Worm (Caenorhabditis elegans): ENCODE measurements around the gene cpt-2.
A peak's percentile ranks its signal among the peaks of the same experiment; 100 is the strongest.

The cpt-2 gene

DNA sequence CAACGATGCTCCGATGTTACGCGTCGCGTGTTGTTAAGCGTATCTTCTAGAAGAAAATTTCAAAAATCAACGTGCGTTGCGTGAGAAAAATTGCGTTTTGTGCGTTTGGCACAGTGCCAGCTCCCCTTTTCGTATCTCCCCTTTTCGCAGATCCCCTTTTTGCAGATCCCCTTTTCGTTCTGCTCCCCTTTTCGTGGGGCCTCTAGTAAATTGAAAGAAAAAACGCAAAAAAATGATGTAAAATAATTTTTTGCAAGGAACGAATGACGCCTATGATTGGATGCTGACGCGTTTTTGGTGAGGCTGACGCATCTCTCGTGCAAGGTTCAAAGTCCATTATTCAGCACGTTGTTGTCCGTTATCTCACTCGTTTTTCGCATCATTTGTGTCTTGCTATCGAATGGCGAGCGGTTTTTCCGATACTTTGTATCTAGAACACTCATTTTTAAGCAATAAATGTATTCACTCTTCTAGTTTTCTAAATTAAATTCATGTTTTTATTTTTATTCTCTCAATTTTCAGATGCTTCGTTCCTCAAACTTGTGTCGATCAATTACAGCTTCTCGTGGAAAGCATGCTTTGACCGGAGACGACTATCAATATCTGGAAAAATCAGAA is at the start of gene cpt-2:
Gene cpt-2, plus strand, starts transcription at position 523 of the 618 bp plus-strand sequence.
- TF ChIP-seq rnt-1 (tag; optimal IDR thresholded peaks at IDR 0.05) (peak; percentile 15), ref-2 (tag; optimal IDR thresholded peaks at IDR 0.05) (peak; percentile 18), F13H6.1 (tag; optimal IDR thresholded peaks at IDR 0.05) (peak; percentile 29), ceh-31 (tag; optimal IDR thresholded peaks at IDR 0.05) (peak; percentile 73), ceh-14 (tag; optimal IDR thresholded peaks at IDR 0.05) (peak; percentile 49), ceh-2 (tag; optimal IDR thresholded peaks at IDR 0.05) (peak; percentile 18), ahr-1 (tag; optimal IDR thresholded peaks at IDR 0.05) (peak; percentile 13), elt-2 (tag; optimal IDR thresholded peaks at IDR 0.05) (peak; percentile 43), tbx-2 (tag; optimal IDR thresholded peaks at IDR 0.05) (peak; percentile 57), ceh-18 (tag; optimal IDR thresholded peaks at IDR 0.05) (peak; percentile 27), C08G9.2 (tag; optimal IDR thresholded peaks at IDR 0.05) (peak; percentile 47), unc-42 (tag; optimal IDR thresholded peaks at IDR 0.05) (peak; percentile 54), zip-5 (tag; optimal IDR thresholded peaks at IDR 0.05) (peak; percentile 25), nfya-1 (tag; optimal IDR thresholded peaks at IDR 0.05) (peak; percentile 53), lim-6 (tag; optimal IDR thresholded peaks at IDR 0.05) (peak; percentile 44)

ce11 chrIV:11130774-11131173 is 48.7 kb upstream of the cpt-2 start:
- no peak for TF ChIP-seq madf-2 (tag; optimal IDR thresholded peaks at IDR 0.05)
- no peak for TF ChIP-seq nfya-1 (tag; optimal IDR thresholded peaks at IDR 0.05)
- TF ChIP-seq ceh-9 (tag; optimal IDR thresholded peaks at IDR 0.05): no peak
- no peak for TF ChIP-seq ceh-45 (GFP tag; IDR thresholded peaks at IDR 0.05)
- no peak for TF ChIP-seq ceh-30 (tag; optimal IDR thresholded peaks at IDR 0.05)
- no peak for TF ChIP-seq pag-3 (tag; optimal IDR thresholded peaks at IDR 0.05; ENCODE audit: borderline replicate concordance)
- TF ChIP-seq unc-42 (tag; optimal IDR thresholded peaks at IDR 0.05): no peak
- TF ChIP-seq zip-5 (tag; optimal IDR thresholded peaks at IDR 0.05): no peak
- no peak for TF ChIP-seq elt-4 (tag; optimal IDR thresholded peaks at IDR 0.05)
- TF ChIP-seq sdc-2 (tag; optimal IDR thresholded peaks at IDR 0.05): no peak
- no peak for TF ChIP-seq pax-1 (tag; optimal IDR thresholded peaks at IDR 0.05)

ce11 chrIV:11131268-11131667 is 48.2 kb upstream of the cpt-2 start, which contains the start of gene ard-1:
ard-1 (plus strand) TSS chrIV:11131279.
- no peak for TF ChIP-seq ceh-2 (tag; optimal IDR thresholded peaks at IDR 0.05)

- TF ChIP-seq ceh-34 (tag; optimal IDR thresholded peaks at IDR 0.05): peak; percentile 90
- TF ChIP-seq hlh-6 (tag; optimal IDR thresholded peaks at IDR 0.05): no peak
- peak; percentile 27 for TF ChIP-seq nfya-1 (tag; optimal IDR thresholded peaks at IDR 0.05)
These were observed 36.9 kb upstream of the cpt-2 start, which contains the start of gene skih-2 for ce11 chrIV:11142314-11143227. skih-2 (minus strand) TSS chrIV:11142364.

DNA sequence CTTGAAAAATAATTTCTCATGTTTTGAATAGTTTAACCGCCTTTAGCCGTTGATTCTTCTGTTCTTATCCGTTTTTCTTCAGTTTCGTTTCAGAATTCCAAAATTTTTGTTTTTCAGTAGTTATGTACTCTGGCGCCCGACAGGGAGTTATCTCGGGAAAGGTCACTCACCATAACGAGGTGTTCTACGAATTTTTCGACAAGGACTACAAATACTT is 36.3 kb upstream of the cpt-2 start, which contains the start of gene F01G4.4:
Gene F01G4.4, plus strand, starts transcription at position 118 of the 217 bp plus-strand sequence.
- no peak for TF ChIP-seq syd-9 (tag; optimal IDR thresholded peaks at IDR 0.05)
- no peak for TF ChIP-seq ceh-45 (GFP tag; IDR thresholded peaks at IDR 0.05)
- TF ChIP-seq nfya-1 (tag; optimal IDR thresholded peaks at IDR 0.05): no peak
- TF ChIP-seq ceh-48 (tag; optimal IDR thresholded peaks at IDR 0.05): no peak
- TF ChIP-seq hlh-13 (GFP tag; optimal IDR thresholded peaks at IDR 0.05): no peak
- no peak for TF ChIP-seq odd-2 (tag; optimal IDR thresholded peaks at IDR 0.05)
- TF ChIP-seq che-1 (tag; optimal IDR thresholded peaks at IDR 0.05): no peak
- TF ChIP-seq unc-42 (tag; optimal IDR thresholded peaks at IDR 0.05): no peak
- no peak for TF ChIP-seq pax-1 (tag; optimal IDR thresholded peaks at IDR 0.05)
- TF ChIP-seq unc-3 (GFP tag; conservative IDR thresholded peaks at IDR 0.05): no peak
- TF ChIP-seq unc-3 (tag; optimal IDR thresholded peaks at IDR 0.05): no peak
- TF ChIP-seq dve-1 (tag; optimal IDR thresholded peaks at IDR 0.05): no peak
- no peak for TF ChIP-seq hlh-15 (tag; optimal IDR thresholded peaks at IDR 0.05)
- no peak for TF ChIP-seq C38D4.7 (GFP tag; optimal IDR thresholded peaks at IDR 0.05)
- no peak for TF ChIP-seq T23F11.4 (GFP tag; optimal IDR thresholded peaks at IDR 0.05)
- TF ChIP-seq unc-55 (GFP tag; optimal IDR thresholded peaks at IDR 0.05): no peak
- TF ChIP-seq ceh-19 (GFP tag; optimal IDR thresholded peaks at IDR 0.05): no peak
